Worm (Caenorhabditis elegans) whole organism, L3 larva: ENCODE data around the gene srx-93.

Source experiments
- R02D3.7 ChIP-seq: fragments of 150-350 bp; optimal IDR thresholded peaks from 2 replicates; lab custom pipeline; 2014; ENCODE audit warnings: missing biosample characterization, missing genetic modification characterization
- aly-2 ChIP-seq: fragments of 150-350 bp; optimal IDR thresholded peaks from 2 replicates; lab custom pipeline; 2014; ENCODE audit warnings: missing biosample characterization, missing genetic modification characterization
- ceh-82 ChIP-seq: fragments of 150-350 bp; optimal IDR thresholded peaks from 2 replicates; lab custom pipeline; 2014; ENCODE audit warnings: missing biosample characterization, missing genetic modification characterization

DNA sequence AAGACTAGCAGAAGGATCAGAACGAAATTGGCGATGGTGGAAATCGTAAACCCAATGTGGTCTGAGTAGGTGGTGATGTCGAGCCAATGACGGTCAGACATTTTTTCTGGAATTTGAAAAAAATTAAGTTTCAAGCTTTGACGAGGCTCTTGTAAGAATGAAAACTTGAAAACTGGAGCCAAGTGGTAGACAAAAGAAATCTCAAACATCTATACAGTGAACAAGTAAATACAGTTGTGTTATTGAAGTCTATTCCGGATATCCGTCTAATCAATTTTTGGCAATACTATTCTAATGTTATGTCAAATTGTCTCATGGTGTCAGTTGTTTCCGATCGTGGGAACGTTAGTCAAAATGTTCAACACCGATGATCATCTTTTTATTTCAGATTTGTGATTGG is 46.4 kb upstream of the srx-93 start, which contains the start of gene str-113:
- no peak for TF ChIP-seq ceh-82 (tag; lab: Kevin White, UChicago)
- TF ChIP-seq aly-2 (tag; lab: Kevin White, UChicago), result no peak
- TF ChIP-seq R02D3.7 (tag; lab: Kevin White, UChicago), result no peak
